Fruit fly (Drosophila melanogaster) S2 (cell line): ENCODE data around the gene CG32269.

ENCODE experiments used
- CG8478 ChIP-seq: fragments of >200 bp; optimal IDR thresholded peaks from 2 replicates; lab custom pipeline; 2018
- CTCF ChIP-seq, 2 experiments: fragments of >200 bp; optimal IDR thresholded peaks; 2 replicates each; lab custom pipeline; 2018

DNA sequence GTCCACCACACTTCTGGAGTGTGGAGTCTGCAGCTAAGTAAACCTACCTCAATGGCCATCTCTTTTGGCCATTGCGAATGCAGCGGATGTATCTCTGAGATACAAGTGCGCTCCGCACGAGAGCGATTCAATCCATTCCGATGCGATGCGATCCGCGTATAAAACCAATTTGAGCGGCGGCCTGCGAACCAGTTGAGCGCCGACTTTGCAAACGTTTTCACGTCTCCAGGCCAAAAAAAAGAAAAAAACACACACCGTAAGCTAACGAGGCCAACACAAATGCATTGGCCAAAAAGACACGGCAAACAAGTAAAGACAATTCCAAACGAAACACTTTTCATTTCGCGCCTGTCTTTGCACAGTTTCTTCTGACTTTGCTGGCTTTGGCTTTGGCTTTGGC is 48.9 kb upstream of the CG32269 start, which contains the start of gene ckd:
- TF ChIP-seq CTCF (optimal IDR thresholded peaks at IDR 0.05; lab: Kevin White, UChicago), result no peak
- no peak for TF ChIP-seq CG8478 (lab: Kevin White, UChicago)
